Worm (Caenorhabditis elegans) whole organism, L4 larva: Measurements from ENCODE around the gene F28H6.8.

Experiments used
- R02D3.7 ChIP-seq: fragments of 150-350 bp; sonication (generic microtip); optimal IDR thresholded peaks from 3 replicates; lab custom pipeline; 2014; ENCODE audit warnings: missing biosample characterization, missing genetic modification characterization
- T20F7.1 ChIP-seq: fragments of 200-800 bp; sonication (Bioruptor generic); optimal IDR thresholded peaks from 2 replicates; lab custom pipeline; 2018; ENCODE audit warnings: mild to moderate bottlenecking, missing genetic modification characterization, missing compliant biosample characterization
- Y48G9A.11 ChIP-seq: fragments of 200-800 bp; sonication (Bioruptor generic); IDR thresholded peaks from 2 replicates; pipeline ENCODE4 v1.3.6; 2022; ENCODE audit warnings: missing genetic modification reagents, missing genetic modification characterization, missing compliant biosample characterization
- Y5F2A.4 ChIP-seq: fragments of 200-800 bp; sonication (Bioruptor generic); optimal IDR thresholded peaks from 2 replicates; lab custom pipeline; 2018; ENCODE audit warnings: mild to moderate bottlenecking, missing genetic modification characterization, missing compliant biosample characterization
- ZK337.2 ChIP-seq: fragments of 200-800 bp; sonication (Bioruptor generic); IDR thresholded peaks from 2 replicates; pipeline ENCODE4 v1.3.6; 2022; ENCODE audit warnings: missing genetic modification reagents, missing genetic modification characterization, missing compliant biosample characterization
- ZK546.5 ChIP-seq, 2 experiments: sonication (generic microtip); optimal IDR thresholded peaks; 2 replicates each; lab custom pipeline; 2017; ENCODE audit warnings: missing biosample characterization in 2 of 2, missing genetic modification characterization in 2 of 2
- aha-1 ChIP-seq: fragments of 150-350 bp; peaks from one replicate; lab custom pipeline; 2014; ENCODE audit warnings: missing biosample characterization, missing genetic modification characterization
- ama-1 ChIP-seq: fragments of 150-350 bp; optimal IDR thresholded peaks from 2 replicates; lab custom pipeline; 2014; ENCODE audit warnings: inconsistent platforms, mixed read lengths
- ceh-20 ChIP-seq: fragments of 200-800 bp; sonication (Bioruptor generic); IDR thresholded peaks from 2 replicates; pipeline ENCODE4 v1.3.6; 2022; ENCODE audit warnings: missing genetic modification reagents, missing genetic modification characterization, missing compliant biosample characterization
- ceh-32 ChIP-seq: sonication (generic microtip); optimal IDR thresholded peaks from 2 replicates; lab custom pipeline; 2016; ENCODE audit warnings: mild to moderate bottlenecking, missing genetic modification characterization, missing compliant biosample characterization; ENCODE audit not compliant: poor library complexity
- daf-12 ChIP-seq: fragments of 150-350 bp; optimal IDR thresholded peaks from 2 replicates; lab custom pipeline; 2014; ENCODE audit warnings: missing biosample characterization, missing genetic modification reagents, missing genetic modification characterization
- daf-8 ChIP-seq: fragments of 200-800 bp; sonication (Bioruptor generic); IDR thresholded peaks from 2 replicates; pipeline ENCODE4 v1.3.6; 2022; ENCODE audit warnings: missing genetic modification characterization, missing compliant biosample characterization
- dmd-8 ChIP-seq: fragments of 200-800 bp; sonication (Bioruptor generic); IDR thresholded peaks from 2 replicates; pipeline ENCODE4 v1.3.6; 2022; ENCODE audit warnings: missing genetic modification characterization, missing compliant biosample characterization
- duxl-1 ChIP-seq: sonication (generic microtip); optimal IDR thresholded peaks from 2 replicates; lab custom pipeline; 2016; ENCODE audit warnings: mild to moderate bottlenecking, missing genetic modification characterization, moderate library complexity, missing compliant biosample characterization; ENCODE audit not compliant: poor library complexity
- egl-27 ChIP-seq: sonication (generic microtip); optimal IDR thresholded peaks from 3 replicates; lab custom pipeline; 2017; ENCODE audit warnings: missing biosample characterization, missing genetic modification reagents, missing genetic modification characterization
- fos-1 ChIP-seq: fragments of 150-350 bp; optimal IDR thresholded peaks from 2 replicates; lab custom pipeline; 2014; ENCODE audit warnings: missing biosample characterization, missing genetic modification characterization
- gei-8 ChIP-seq: fragments of 200-800 bp; sonication (Bioruptor generic); optimal IDR thresholded peaks from 2 replicates; lab custom pipeline; 2018; ENCODE audit warnings: mild to moderate bottlenecking, missing genetic modification characterization, missing compliant biosample characterization
- lim-7 ChIP-seq: fragments of 200-800 bp; sonication (Bioruptor generic); IDR thresholded peaks from 2 replicates; pipeline ENCODE4 v1.3.6; 2022; ENCODE audit warnings: missing genetic modification characterization, missing compliant biosample characterization
- lir-3 ChIP-seq: sonication (generic microtip); optimal IDR thresholded peaks from 2 replicates; lab custom pipeline; 2016; ENCODE audit warnings: mild to moderate bottlenecking, missing genetic modification characterization, missing compliant biosample characterization
- lsy-2 ChIP-seq, 2 experiments: fragments of 150-350 bp in 1 of 2; sonication (generic microtip) in 1 of 2; optimal IDR thresholded peaks; 2 replicates each; lab custom pipeline; 2014 to 2017; ENCODE audit warnings: missing biosample characterization in 2 of 2, missing genetic modification characterization in 2 of 2
- mep-1 ChIP-seq: fragments of 150-350 bp; sonication (generic microtip); optimal IDR thresholded peaks from 3 replicates; lab custom pipeline; 2014; ENCODE audit warnings: missing biosample characterization, missing genetic modification characterization
- nhr-102 ChIP-seq: sonication (generic microtip); optimal IDR thresholded peaks from 2 replicates; lab custom pipeline; 2016; ENCODE audit warnings: mild to moderate bottlenecking, missing genetic modification characterization, moderate library complexity, missing compliant biosample characterization
- nhr-111 ChIP-seq: fragments of 200-800 bp; sonication (Bioruptor generic); optimal IDR thresholded peaks from 2 replicates; lab custom pipeline; 2018; ENCODE audit warnings: mild to moderate bottlenecking, missing genetic modification characterization, missing compliant biosample characterization
- nhr-237 ChIP-seq: sonication (generic microtip); optimal IDR thresholded peaks from 2 replicates; lab custom pipeline; 2017; ENCODE audit warnings: missing biosample characterization, missing genetic modification characterization
- nhr-28 ChIP-seq: fragments of 150-350 bp; optimal IDR thresholded peaks from 2 replicates; lab custom pipeline; 2014; ENCODE audit warnings: missing biosample characterization, missing genetic modification characterization
- nhr-41 ChIP-seq: fragments of 200-800 bp; sonication (Bioruptor generic); IDR thresholded peaks from 2 replicates; pipeline ENCODE4 v1.3.6; 2022; ENCODE audit warnings: missing genetic modification reagents, missing genetic modification characterization, missing compliant biosample characterization
- nhr-6 ChIP-seq: fragments of 150-350 bp; optimal IDR thresholded peaks from 2 replicates; lab custom pipeline; 2014; ENCODE audit warnings: missing biosample characterization, missing genetic modification characterization
- nhr-76 ChIP-seq: fragments of 150-350 bp; optimal IDR thresholded peaks from 2 replicates; lab custom pipeline; 2014; ENCODE audit warnings: missing biosample characterization, missing genetic modification characterization
- nhr-77 ChIP-seq: fragments of 150-350 bp; optimal IDR thresholded peaks from 2 replicates; lab custom pipeline; 2014; ENCODE audit warnings: missing biosample characterization, missing genetic modification characterization
- pha-4 ChIP-seq, 2 experiments: fragments of 150-350 bp in 1 of 2; fragments of 200-800 bp in 1 of 2; sonication (Bioruptor generic) in 1 of 2; IDR thresholded peaks in 1 of 2; optimal IDR thresholded peaks in 1 of 2; 2 replicates each; pipeline versions ENCODE4 v1.3.6 to Lab custom; 2014 to 2022; ENCODE audit warnings: missing genetic modification characterization in 2 of 2, missing genetic modification reagents in 2 of 2, missing biosample characterization in 1 of 2, missing compliant biosample characterization in 1 of 2
- pqm-1 ChIP-seq: sonication (generic microtip); optimal IDR thresholded peaks from 2 replicates; lab custom pipeline; 2017; ENCODE audit warnings: missing biosample characterization, missing genetic modification characterization
- snpc-1.2 ChIP-seq: fragments of 200-800 bp; sonication (Bioruptor generic); IDR thresholded peaks from 2 replicates; pipeline ENCODE4 v1.3.6; 2022; ENCODE audit warnings: missing genetic modification reagents, missing genetic modification characterization, missing compliant biosample characterization
- snpc-4 ChIP-seq: fragments of 150-350 bp; optimal IDR thresholded peaks from 2 replicates; lab custom pipeline; 2014; ENCODE audit warnings: missing biosample characterization, missing genetic modification characterization
- spr-1 ChIP-seq: sonication (generic microtip); optimal IDR thresholded peaks from 2 replicates; lab custom pipeline; 2016; ENCODE audit warnings: mild to moderate bottlenecking, missing genetic modification characterization, missing compliant biosample characterization
- unc-62 ChIP-seq, 3 experiments: fragments of 150-350 bp in 1 of 3; sonication (generic microtip); optimal IDR thresholded peaks in 2 of 3; peaks in 1 of 3; 1 replicate in 1 of 3; 2 replicates in 2 of 3; lab custom pipeline; 2014 to 2017; ENCODE audit warnings: missing biosample characterization in 3 of 3, missing genetic modification characterization in 3 of 3, missing genetic modification reagents in 3 of 3, missing genotype in 1 of 3
- vab-7 ChIP-seq: fragments of 200-800 bp; sonication (Bioruptor generic); IDR thresholded peaks from 2 replicates; pipeline ENCODE4 v1.3.6; 2022; ENCODE audit warnings: missing genetic modification reagents, missing genetic modification characterization, missing compliant biosample characterization
- zfp-3 ChIP-seq: fragments of 200-800 bp; sonication (Bioruptor generic); conservative IDR thresholded peaks from 2 replicates; pipeline ENCODE4 v1.3.6; 2022; ENCODE audit warnings: missing genetic modification reagents, missing genetic modification characterization, missing compliant biosample characterization
- zip-11 ChIP-seq: fragments of 200-800 bp; sonication (Bioruptor generic); IDR thresholded peaks from 2 replicates; pipeline ENCODE4 v1.3.6; 2022; ENCODE audit warnings: missing genetic modification characterization, missing compliant biosample characterization
- ztf-11 ChIP-seq: fragments of 150-350 bp; optimal IDR thresholded peaks from 2 replicates; lab custom pipeline; 2014; ENCODE audit warnings: missing biosample characterization, missing genetic modification characterization
- ztf-7 ChIP-seq: fragments of 150-350 bp; optimal IDR thresholded peaks from 2 replicates; lab custom pipeline; 2014; ENCODE audit warnings: missing biosample characterization, missing genetic modification characterization

F28H6.8 gene

ce11 chrX:14161684-14162347 is 27.7 kb upstream of the F28H6.8 start, which contains the start of gene lgc-25 (continued):
- TF ChIP-seq ZK337.2 (GFP tag; lab: Robert Waterston, UW) (0 out of 2 replicates have a peak, but pooled peaks have one; percentile 39), snpc-1.2 (GFP tag; lab: Robert Waterston, UW) (peak; percentile 77), ztf-11 (tag; lab: Kevin White, UChicago) (no peak), Y5F2A.4 (no peak), unc-62 (GFP tag; optimal IDR thresholded peaks at IDR 0.05 in 1 of 2; lab: Kevin White, UChicago) (no peak), unc-62 (tag; optimal IDR thresholded peaks at IDR 0.05; lab: Kevin White, UChicago) (no peak), duxl-1 (tag; lab: Kevin White, UChicago) (peak; percentile 59), daf-8 (GFP tag; lab: Robert Waterston, UW) (no peak), Y48G9A.11 (peak; percentile 50; the same call in 1 of the 2 replicates), egl-27 (no peak), ceh-20 (GFP tag; lab: Robert Waterston, UW) (peak; percentile 75), dmd-8 (GFP tag; lab: Robert Waterston, UW) (0 out of 2 replicates have a peak, but pooled peaks have one; percentile 47), nhr-28 (peak; percentile 7), spr-1 (no peak), R02D3.7 (tag; lab: Kevin White, UChicago) (no peak), T20F7.1 (peak; percentile 53), lir-3 (tag; lab: Kevin White, UChicago) (peak; percentile 12), lim-7 (GFP tag; lab: Robert Waterston, UW) (peak; percentile 81)

DNA sequence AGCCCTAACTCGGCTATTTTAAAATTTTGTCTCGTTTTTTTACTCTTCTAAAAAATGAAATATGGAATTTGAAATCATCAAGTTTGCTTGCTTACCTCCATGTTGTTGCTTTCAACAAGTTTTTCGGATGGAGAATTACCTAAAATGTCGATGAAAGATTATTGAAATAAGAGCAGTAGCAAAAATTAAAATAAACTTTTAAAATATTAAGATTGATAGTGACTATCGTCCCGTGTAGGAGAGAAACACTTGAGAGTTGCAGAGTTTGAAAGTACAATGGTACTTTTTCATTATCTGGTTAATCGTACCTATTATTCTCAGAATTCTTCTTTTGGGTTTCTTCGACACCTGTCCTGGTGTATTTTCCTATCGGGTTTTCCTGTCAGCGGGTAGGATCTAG is 22.8 kb upstream of the F28H6.8 start, which contains the start of gene ceh-90:
Gene ceh-90 (minus strand): TSS at position 101 of the 400 bp plus-strand sequence.
- no peak for TF ChIP-seq nhr-76 (tag; lab: Kevin White, UChicago)
- TF ChIP-seq lim-7 (GFP tag; lab: Robert Waterston, UW) = no peak
- TF ChIP-seq ceh-20 (GFP tag; lab: Robert Waterston, UW) = no peak
- TF ChIP-seq pqm-1 (tag; lab: Kevin White, UChicago) = no peak
- TF ChIP-seq mep-1 (tag; lab: Kevin White, UChicago) = no peak
- no peak for TF ChIP-seq unc-62 (GFP tag; optimal IDR thresholded peaks at IDR 0.05 in 1 of 2; lab: Kevin White, UChicago)
- TF ChIP-seq unc-62 (tag; optimal IDR thresholded peaks at IDR 0.05; lab: Kevin White, UChicago) = no peak

DNA sequence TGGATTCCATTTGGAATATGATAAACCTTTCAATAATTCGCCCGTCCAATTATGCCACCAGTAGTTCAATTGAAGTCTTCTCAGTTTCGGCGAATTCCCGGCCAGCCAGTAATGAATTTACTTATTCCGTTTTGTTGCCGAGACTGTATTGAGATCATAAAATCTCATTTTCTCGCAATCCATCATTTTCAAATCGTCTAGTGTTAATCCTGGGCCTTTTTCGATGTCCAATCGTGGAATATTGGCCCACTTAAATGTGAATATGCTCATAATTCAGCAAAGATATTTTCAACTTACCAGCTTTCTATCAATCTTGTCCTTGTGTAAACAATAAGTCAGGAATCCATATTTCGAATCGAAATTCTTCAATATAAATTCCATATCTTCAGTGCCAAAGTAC is 18.5 kb upstream of the F28H6.8 start:
- TF ChIP-seq ZK337.2 (GFP tag; lab: Robert Waterston, UW) (no peak), snpc-4 (tag; lab: Kevin White, UChicago) (no peak), unc-62 (GFP tag; optimal IDR thresholded peaks at IDR 0.05 in 1 of 2; lab: Kevin White, UChicago) (peak in 1 of 2 experiments; percentile 90), unc-62 (tag; optimal IDR thresholded peaks at IDR 0.05; lab: Kevin White, UChicago) (no peak)

DNA sequence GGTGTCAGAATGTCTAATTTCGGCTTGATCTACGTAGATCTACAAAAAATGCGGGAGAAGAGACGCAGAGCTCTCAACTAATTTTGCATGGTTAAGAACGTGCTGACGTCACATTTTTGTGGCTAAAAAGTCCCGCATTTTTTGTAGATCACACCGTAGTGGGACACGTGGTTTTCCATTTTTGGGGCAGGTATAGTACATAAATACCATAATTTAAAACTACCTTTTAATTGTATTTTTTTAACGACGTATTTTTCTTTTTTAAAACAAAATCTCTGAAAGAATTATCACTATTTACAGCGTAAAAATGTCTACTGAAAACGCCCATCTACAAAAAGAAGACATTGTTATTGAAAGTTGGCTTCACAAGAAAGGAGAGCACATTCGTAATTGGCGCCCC is 13.3 kb upstream of the F28H6.8 start, which contains the start of gene akt-2:
Gene akt-2 (plus strand): TSS at position 301 of the 400 bp plus-strand sequence.
- TF ChIP-seq nhr-41 (GFP tag; lab: Robert Waterston, UW) (no peak), lim-7 (GFP tag; lab: Robert Waterston, UW) (no peak), zip-11 (GFP tag; lab: Robert Waterston, UW) (no peak), nhr-237 (tag; lab: Kevin White, UChicago) (no peak), ZK546.5 (tag; optimal IDR thresholded peaks at IDR 0.05; lab: Kevin White, UChicago) (no peak), ceh-32 (tag; lab: Kevin White, UChicago) (no peak), nhr-111 (GFP tag; lab: Kevin White, UChicago) (no peak)

- TF ChIP-seq nhr-102 (tag; lab: Kevin White, UChicago) = peak; percentile 22
- TF ChIP-seq zfp-3 (GFP tag; lab: Robert Waterston, UW) = no peak
- TF ChIP-seq egl-27 = no peak
- TF ChIP-seq gei-8 (GFP tag; lab: Kevin White, UChicago) = no peak
- TF ChIP-seq ztf-7 (tag; lab: Kevin White, UChicago) = peak; percentile 2
- peak; percentile 90 for TF ChIP-seq nhr-6
- no peak for TF ChIP-seq daf-12 (tag; lab: Kevin White, UChicago)
- TF ChIP-seq lsy-2 (tag; optimal IDR thresholded peaks at IDR 0.05; lab: Kevin White, UChicago) = peak; percentile 44 to 75
- no peak for TF ChIP-seq pqm-1 (tag; lab: Kevin White, UChicago)
- no peak for TF ChIP-seq ama-1
- peak; percentile 48 for TF ChIP-seq T20F7.1
- TF ChIP-seq fos-1 (tag; lab: Kevin White, UChicago) = no peak
- peak; percentile 88 for TF ChIP-seq mep-1 (tag; lab: Kevin White, UChicago)
- TF ChIP-seq nhr-77 (tag; lab: Kevin White, UChicago) = peak; percentile 84
- peak; percentile 18 for TF ChIP-seq aha-1 (tag; lab: Kevin White, UChicago)
- TF ChIP-seq vab-7 (GFP tag; lab: Robert Waterston, UW) = 0 out of 2 replicates have a peak, but pooled peaks have one; percentile 21
- TF ChIP-seq pha-4 (GFP tag; IDR thresholded peaks at IDR 0.05; lab: Robert Waterston, UW) = 0 out of 2 replicates have a peak, but pooled peaks have one; percentile 29
- TF ChIP-seq pha-4 (tag; optimal IDR thresholded peaks at IDR 0.05; lab: Kevin White, UChicago) = peak; percentile 93
These were observed 12.6 kb upstream of the F28H6.8 start for ce11 chrX:14146740-14147140.
